Fruit fly (Drosophila melanogaster) whole organism, prepupa: ENCODE data around the gene Smr.

ENCODE experiments used
- CG10631 ChIP-seq: fragments of 200-800 bp; sonication (Bioruptor generic); optimal IDR thresholded peaks from 2 replicates; lab custom pipeline; 2016; ENCODE audit warnings: missing biosample characterization, missing genetic modification characterization
- CG11762 ChIP-seq: fragments of 200-800 bp; sonication (Bioruptor generic); optimal IDR thresholded peaks from 3 replicates; lab custom pipeline; 2016; ENCODE audit warnings: missing biosample characterization, missing genetic modification characterization; ENCODE audit not compliant: insufficient read depth
- CG15336 ChIP-seq: fragments of 200-800 bp; sonication (Bioruptor generic); IDR thresholded peaks from 2 replicates; pipeline ENCODE4 v1.3.6; 2022; ENCODE audit warnings: missing biosample characterization, missing genetic modification characterization
- CG16779 ChIP-seq: fragments of 200-800 bp; sonication (Bioruptor generic); optimal IDR thresholded peaks from 3 replicates; lab custom pipeline; 2017; ENCODE audit warnings: missing biosample characterization, mild to moderate bottlenecking, missing genetic modification characterization
- CG3032 ChIP-seq: fragments of 200-800 bp; optimal IDR thresholded peaks from 2 replicates; lab custom pipeline; 2019; ENCODE audit warnings: missing biosample characterization, mild to moderate bottlenecking, missing genetic modification characterization, moderate library complexity
- CG31627 ChIP-seq: fragments of 200-800 bp; sonication (Bioruptor generic); optimal IDR thresholded peaks from 3 replicates; lab custom pipeline; 2016; ENCODE audit warnings: missing biosample characterization, missing genetic modification characterization
- CG32006 ChIP-seq: fragments of 200-800 bp; sonication (Bioruptor generic); optimal IDR thresholded peaks from 3 replicates; lab custom pipeline; 2017; ENCODE audit warnings: missing biosample characterization, mild to moderate bottlenecking, missing genetic modification characterization
- CG6163 ChIP-seq: fragments of 200-800 bp; sonication (Bioruptor generic); IDR thresholded peaks from 3 replicates; pipeline ENCODE4 v1.3.6; 2022; ENCODE audit warnings: missing biosample characterization, missing genetic modification characterization
- CG6276 ChIP-seq: fragments of 200-800 bp; sonication (Bioruptor generic); optimal IDR thresholded peaks from 2 replicates; lab custom pipeline; 2017; ENCODE audit warnings: missing biosample characterization, mild to moderate bottlenecking, missing genetic modification characterization
- CG6792 ChIP-seq: fragments of 200-800 bp; sonication (Bioruptor generic); optimal IDR thresholded peaks from 3 replicates; lab custom pipeline; 2016; ENCODE audit warnings: missing biosample characterization, missing genetic modification characterization
- CG6808 ChIP-seq: fragments of 200-800 bp; sonication (Bioruptor generic); optimal IDR thresholded peaks from 3 replicates; lab custom pipeline; 2017; ENCODE audit warnings: missing biosample characterization, missing genetic modification characterization, mild to moderate bottlenecking, moderate library complexity, missing genetic modification reagents
- CG7368 ChIP-seq: fragments of 200-800 bp; sonication (Bioruptor generic); optimal IDR thresholded peaks from 3 replicates; lab custom pipeline; 2016; ENCODE audit warnings: missing biosample characterization, missing genetic modification characterization
- CG8119 ChIP-seq: fragments of 200-800 bp; sonication (Bioruptor generic); IDR thresholded peaks from 3 replicates; pipeline ENCODE4 v1.3.6; 2022; ENCODE audit warnings: missing biosample characterization, missing genetic modification characterization
- CG8632 ChIP-seq: fragments of 200-800 bp; sonication (Bioruptor generic); optimal IDR thresholded peaks from 3 replicates; lab custom pipeline; 2016; ENCODE audit warnings: missing biosample characterization, missing genetic modification characterization
- Ets21C ChIP-seq: fragments of 200-800 bp; sonication (Bioruptor generic); optimal IDR thresholded peaks from 3 replicates; lab custom pipeline; 2016; ENCODE audit warnings: missing biosample characterization, missing genetic modification characterization
- Gug ChIP-seq: fragments of 200-800 bp; sonication (Bioruptor generic); IDR thresholded peaks from 2 replicates; pipeline ENCODE4 v1.3.6; 2022; ENCODE audit warnings: missing biosample characterization, missing genetic modification characterization
- Hr38 ChIP-seq: sonication (Bioruptor generic); optimal IDR thresholded peaks from 2 replicates; lab custom pipeline; 2016; ENCODE audit warnings: missing biosample characterization, missing genetic modification characterization
- Hr4 ChIP-seq: fragments of 200-800 bp; sonication (Bioruptor generic); optimal IDR thresholded peaks from 3 replicates; lab custom pipeline; 2016; ENCODE audit warnings: missing biosample characterization, missing genetic modification characterization
- Lpt ChIP-seq: fragments of 200-800 bp; sonication (Bioruptor generic); optimal IDR thresholded peaks from 3 replicates; lab custom pipeline; 2016; ENCODE audit warnings: missing biosample characterization, missing genetic modification characterization
- Met ChIP-seq: fragments of 200-800 bp; sonication (Bioruptor generic); optimal IDR thresholded peaks from 3 replicates; lab custom pipeline; 2016; ENCODE audit warnings: missing biosample characterization, missing genetic modification characterization
- Sox102F ChIP-seq: fragments of 200-800 bp; sonication (Bioruptor generic); optimal IDR thresholded peaks from 2 replicates; lab custom pipeline; 2016; ENCODE audit warnings: missing biosample characterization, mild to moderate bottlenecking, missing genetic modification characterization
- achi ChIP-seq: fragments of 200-800 bp; sonication (Bioruptor generic); optimal IDR thresholded peaks from 3 replicates; lab custom pipeline; 2016; ENCODE audit warnings: missing biosample characterization, missing genetic modification characterization
- acj6 ChIP-seq: fragments of 200-800 bp; sonication (Bioruptor generic); optimal IDR thresholded peaks from 3 replicates; lab custom pipeline; 2016; ENCODE audit warnings: missing biosample characterization, missing genetic modification characterization
- dsx ChIP-seq: fragments of 200-800 bp; optimal IDR thresholded peaks from 3 replicates; lab custom pipeline; 2019; ENCODE audit warnings: missing biosample characterization, mild to moderate bottlenecking, missing genetic modification characterization, moderate library complexity; ENCODE audit not compliant: poor library complexity, severe bottlenecking
- eg ChIP-seq: fragments of 200-800 bp; sonication (Bioruptor generic); IDR thresholded peaks from 3 replicates; pipeline ENCODE4 v1.3.6; 2022; ENCODE audit warnings: missing biosample characterization, missing genetic modification characterization
- esn ChIP-seq: fragments of 200-800 bp; sonication (Bioruptor generic); optimal IDR thresholded peaks from 2 replicates; lab custom pipeline; 2016; ENCODE audit warnings: missing biosample characterization, mild to moderate bottlenecking, missing genetic modification characterization, moderate library complexity
- fd85E ChIP-seq: fragments of 200-800 bp; sonication (Bioruptor generic); optimal IDR thresholded peaks from 3 replicates; lab custom pipeline; 2016; ENCODE audit warnings: missing biosample characterization, missing genetic modification characterization
- fkh ChIP-seq: fragments of 200-800 bp; sonication (Bioruptor generic); optimal IDR thresholded peaks from 3 replicates; lab custom pipeline; 2017; ENCODE audit warnings: missing biosample characterization, mild to moderate bottlenecking, missing genetic modification characterization, moderate library complexity
- lz ChIP-seq: fragments of 200-800 bp; sonication (Bioruptor generic); optimal IDR thresholded peaks from 3 replicates; lab custom pipeline; 2016; ENCODE audit warnings: missing biosample characterization, missing genetic modification characterization
- net ChIP-seq: fragments of 200-800 bp; sonication (Bioruptor generic); optimal IDR thresholded peaks from 3 replicates; lab custom pipeline; 2016; ENCODE audit warnings: missing biosample characterization, missing genetic modification characterization
- pdm3 ChIP-seq: fragments of 200-800 bp; sonication (Bioruptor generic); optimal IDR thresholded peaks from 3 replicates; lab custom pipeline; 2016; ENCODE audit warnings: missing biosample characterization, missing genetic modification characterization
- salr ChIP-seq, 2 experiments: fragments of 200-800 bp; sonication (Bioruptor generic); optimal IDR thresholded peaks; 3 replicates each; lab custom pipeline; 2016 to 2018; ENCODE audit warnings: missing biosample characterization in 2 of 2, missing genetic modification characterization in 2 of 2, mild to moderate bottlenecking in 1 of 2
- spab ChIP-seq: fragments of 200-800 bp; sonication (Bioruptor generic); optimal IDR thresholded peaks from 2 replicates; lab custom pipeline; 2017; ENCODE audit warnings: missing biosample characterization, mild to moderate bottlenecking, missing genetic modification characterization, missing genetic modification reagents
- ss ChIP-seq, 2 experiments: fragments of 200-800 bp; sonication (Bioruptor generic); optimal IDR thresholded peaks; 2 replicates in 1 of 2; 3 replicates in 1 of 2; lab custom pipeline; 2017 to 2018; ENCODE audit warnings: mild to moderate bottlenecking in 2 of 2, missing biosample characterization in 2 of 2, missing genetic modification characterization in 2 of 2, moderate library complexity in 1 of 2
- svp ChIP-seq: fragments of 200-800 bp; sonication (Bioruptor generic); peaks from one replicate; lab custom pipeline; 2016; ENCODE audit warnings: missing biosample characterization, missing genetic modification characterization

The Smr gene

dm6 chrX:12760466-12761133, 18.2 kb upstream of the Smr start, which contains the start of gene Paics (continued):
- TF ChIP-seq dsx (peak; percentile 62), Gug (peak; percentile 41), achi (peak; percentile 50), ss (GFP tag; optimal IDR thresholded peaks at IDR 0.05; lab: Kevin White, UChicago) (peak; percentile 69 to 76), CG3032 (tag; lab: Kevin White, UChicago) (peak; percentile 75), esn (peak; percentile 55), fkh (peak; percentile 4), CG31627 (GFP tag; lab: Kevin White, UChicago) (peak; percentile 34)

- no peak for TF ChIP-seq pdm3 (GFP tag; lab: Kevin White, UChicago)
- no peak for TF ChIP-seq CG32006
- no peak for TF ChIP-seq CG16779 (tag; lab: Kevin White, UChicago)
- no peak for TF ChIP-seq CG6792 (GFP tag; lab: Kevin White, UChicago)
- peak; percentile 96 for TF ChIP-seq svp (GFP tag; lab: Kevin White, UChicago)
- TF ChIP-seq, all 60 proteins: peak for 1
Measured at dm6 chrX:12759162-12759561, 16.7 kb upstream of the Smr start.

- TF ChIP-seq CG6163 (GFP tag; lab: Robert Waterston, UW) (peak; percentile 30; the same call in 2 of the 3 replicates), CG15336 (GFP tag; lab: Robert Waterston, UW) (peak; percentile 30; the same call in 1 of the 2 replicates), CG8119 (GFP tag; lab: Robert Waterston, UW) (peak; percentile 32; the same call in 2 of the 3 replicates), eg (peak; percentile 32; the same call in 2 of the 3 replicates), dsx (peak; percentile 59), CG10631 (GFP tag; lab: Kevin White, UChicago) (no peak), CG6276 (GFP tag; lab: Kevin White, UChicago) (peak; percentile 14), fkh (no peak), Hr38 (GFP tag; lab: Kevin White, UChicago) (no peak)
- TF ChIP-seq, all 60 proteins: peak for 6
Measured at dm6 chrX:12757075-12757474, 14.7 kb upstream of the Smr start.

- no peak for TF ChIP-seq Gug
- no peak for TF ChIP-seq net
- TF ChIP-seq CG6163 (GFP tag; lab: Robert Waterston, UW) = peak; percentile 36; the same call in 1 of the 3 replicates
- no peak for TF ChIP-seq CG8632
- TF ChIP-seq CG6792 (GFP tag; lab: Kevin White, UChicago) = no peak
- TF ChIP-seq Met (GFP tag; lab: Kevin White, UChicago) = no peak
- peak; percentile 89 for TF ChIP-seq fkh
- TF ChIP-seq lz (GFP tag; lab: Kevin White, UChicago) = no peak
- TF ChIP-seq salr (GFP tag; optimal IDR thresholded peaks at IDR 0.05; lab: Kevin White, UChicago) = peak in 1 of 2 experiments; percentile 36
- no peak for TF ChIP-seq fd85E (GFP tag; lab: Kevin White, UChicago)
- no peak for TF ChIP-seq CG3032 (tag; lab: Kevin White, UChicago)
- TF ChIP-seq Hr4 = no peak
- TF ChIP-seq CG15336 (GFP tag; lab: Robert Waterston, UW) = no peak
- TF ChIP-seq acj6 (GFP tag; lab: Kevin White, UChicago) = no peak
- no peak for TF ChIP-seq CG7368 (GFP tag; lab: Kevin White, UChicago)
- TF ChIP-seq CG6808 (GFP tag; lab: Kevin White, UChicago) = peak; percentile 10
- no peak for TF ChIP-seq Sox102F (GFP tag; lab: Kevin White, UChicago)
- peak; percentile 93 for TF ChIP-seq svp (GFP tag; lab: Kevin White, UChicago)
- no peak for TF ChIP-seq CG11762 (GFP tag; lab: Kevin White, UChicago)
- peak; percentile 39 for TF ChIP-seq dsx
- no peak for TF ChIP-seq spab (GFP tag; lab: Kevin White, UChicago)
- TF ChIP-seq Ets21C = no peak
- TF ChIP-seq Lpt (GFP tag; lab: Kevin White, UChicago) = no peak
- TF ChIP-seq, all 60 proteins: peak for 6
Measured at dm6 chrX:12756374-12756721, 13.9 kb upstream of the Smr start.
